Fruit fly (Drosophila melanogaster) whole organism, wandering third instar larva: ENCODE measurements around the gene FER.

Source experiments
- Dif ChIP-seq: fragments of 200-275, 200-300 bp; sonication (Bioruptor generic); optimal IDR thresholded peaks from 2 replicates; lab custom pipeline; 2018; ENCODE audit warnings: missing biosample characterization, missing genetic modification characterization; ENCODE audit not compliant: partially characterized antibody
- psq ChIP-seq: fragments of 200-800 bp; sonication (Bioruptor generic); optimal IDR thresholded peaks from 3 replicates; lab custom pipeline; 2017; ENCODE audit warnings: missing biosample characterization, mild to moderate bottlenecking, missing genetic modification characterization, moderate library complexity

DNA sequence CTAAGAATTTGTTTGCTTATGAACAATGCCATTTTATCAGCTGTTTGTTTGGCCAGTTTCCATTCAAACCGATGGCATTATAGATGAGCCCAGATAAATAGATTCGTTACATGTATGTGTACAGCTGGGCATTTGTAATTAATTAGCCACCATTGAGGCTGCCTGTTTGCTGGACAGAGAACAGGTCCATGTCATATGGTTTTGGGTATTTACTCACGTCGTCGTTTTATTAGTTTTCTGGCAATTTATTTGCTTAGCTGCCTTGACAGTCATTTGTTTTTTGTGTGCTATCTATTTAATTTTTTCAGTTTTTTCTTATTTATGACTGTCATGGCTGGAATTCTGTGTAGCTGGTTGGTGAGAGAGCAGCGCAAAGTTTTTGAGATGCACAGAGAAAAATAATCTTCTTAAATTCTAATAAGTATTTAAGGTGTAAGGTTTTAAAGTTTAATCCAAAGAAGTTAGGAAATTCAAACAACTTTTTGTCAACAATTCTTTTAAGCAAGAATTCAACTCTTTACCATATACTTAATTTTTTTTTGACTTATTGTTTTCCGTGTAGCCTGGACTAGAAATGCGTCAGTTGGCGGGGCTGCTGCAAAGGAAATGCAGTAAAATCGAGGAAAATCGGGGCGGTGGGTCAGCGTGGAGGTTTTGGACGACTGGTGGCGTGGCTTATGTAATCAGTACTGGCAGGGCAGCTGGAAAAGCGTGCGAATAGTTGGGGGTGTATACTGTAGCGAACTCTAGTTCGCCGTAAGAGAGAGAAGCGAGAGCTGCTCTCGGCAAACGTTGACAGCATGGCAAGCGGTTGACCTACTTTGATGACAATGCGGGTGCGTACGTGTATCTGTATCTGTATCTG, 40.4 kb upstream of the FER start:
- TF ChIP-seq psq (GFP tag; lab: Kevin White, UChicago) (peak; percentile 33), Dif (GFP tag; lab: Kevin White, UChicago) (no peak)
